Worm (Caenorhabditis elegans) whole organism, late embryonic: Measurements from ENCODE around the gene F13A7.12.
A peak's percentile ranks its signal among the peaks of the same experiment; 100 is the strongest.

Experiments used
- C08G9.2 ChIP-seq: sonication (generic microtip); optimal IDR thresholded peaks from 2 replicates; lab custom pipeline; 2016; ENCODE audit warnings: mild to moderate bottlenecking, missing genetic modification characterization, moderate library complexity, missing compliant biosample characterization
- C38D4.7 ChIP-seq: fragments of 200-800 bp; sonication (Bioruptor generic); optimal IDR thresholded peaks from 2 replicates; lab custom pipeline; 2018; ENCODE audit warnings: mild to moderate bottlenecking, missing genetic modification characterization, moderate library complexity, missing compliant biosample characterization
- T23F11.4 ChIP-seq: fragments of 200-800 bp; sonication (Bioruptor generic); optimal IDR thresholded peaks from 2 replicates; lab custom pipeline; 2018; ENCODE audit warnings: mild to moderate bottlenecking, missing genetic modification characterization, missing compliant biosample characterization
- Y22D7AL.16 ChIP-seq: sonication (generic microtip); optimal IDR thresholded peaks from 2 replicates; lab custom pipeline; 2016; ENCODE audit warnings: missing genetic modification characterization, missing compliant biosample characterization
- ceh-14 ChIP-seq: sonication (generic microtip); optimal IDR thresholded peaks from 2 replicates; lab custom pipeline; 2016; ENCODE audit warnings: missing genotype, missing genetic modification characterization, missing compliant biosample characterization
- ceh-18 ChIP-seq: sonication (generic microtip); optimal IDR thresholded peaks from 2 replicates; lab custom pipeline; 2016; ENCODE audit warnings: missing genetic modification characterization, missing compliant biosample characterization
- ceh-19 ChIP-seq: fragments of 200-800 bp; sonication (Bioruptor generic); optimal IDR thresholded peaks from 2 replicates; lab custom pipeline; 2018; ENCODE audit warnings: mild to moderate bottlenecking, missing genetic modification characterization, missing compliant biosample characterization
- ceh-22 ChIP-seq: sonication (generic microtip); optimal IDR thresholded peaks from 2 replicates; lab custom pipeline; 2017; ENCODE audit warnings: missing biosample characterization, missing genetic modification characterization
- ceh-34 ChIP-seq: sonication (generic microtip); optimal IDR thresholded peaks from 2 replicates; lab custom pipeline; 2016; ENCODE audit warnings: mild to moderate bottlenecking, missing genetic modification characterization, missing compliant biosample characterization
- ceh-45 ChIP-seq: fragments of 200-800 bp; sonication (Bioruptor generic); IDR thresholded peaks from 2 replicates; pipeline ENCODE4 v1.3.6; 2022; ENCODE audit warnings: missing genetic modification reagents, missing genetic modification characterization, missing compliant biosample characterization
- ceh-48 ChIP-seq: sonication (generic microtip); optimal IDR thresholded peaks from 2 replicates; lab custom pipeline; 2016; ENCODE audit warnings: missing genetic modification characterization, inconsistent platforms, missing compliant biosample characterization
- ceh-9 ChIP-seq: sonication (generic microtip); optimal IDR thresholded peaks from 2 replicates; lab custom pipeline; 2016; ENCODE audit warnings: mild to moderate bottlenecking, missing genetic modification characterization, inconsistent platforms, missing compliant biosample characterization
- che-1 ChIP-seq: sonication (generic microtip); optimal IDR thresholded peaks from 2 replicates; lab custom pipeline; 2016; ENCODE audit warnings: mild to moderate bottlenecking, missing genetic modification characterization, missing compliant biosample characterization
- dmd-4 ChIP-seq: sonication (generic microtip); optimal IDR thresholded peaks from 2 replicates; lab custom pipeline; 2016; ENCODE audit warnings: borderline replicate concordance, missing genetic modification characterization, missing compliant biosample characterization
- dve-1 ChIP-seq: sonication (generic microtip); optimal IDR thresholded peaks from 2 replicates; lab custom pipeline; 2017; ENCODE audit warnings: antibody characterized with exemption, mild to moderate bottlenecking, missing genetic modification characterization, missing compliant biosample characterization
- elt-2 ChIP-seq: sonication (generic microtip); optimal IDR thresholded peaks from 2 replicates; lab custom pipeline; 2016; ENCODE audit warnings: missing genetic modification reagents, missing genetic modification characterization, missing compliant biosample characterization
- elt-4 ChIP-seq: sonication (generic microtip); optimal IDR thresholded peaks from 2 replicates; lab custom pipeline; 2016; ENCODE audit warnings: missing genetic modification characterization, missing compliant biosample characterization
- ets-4 ChIP-seq: sonication (generic microtip); optimal IDR thresholded peaks from 2 replicates; lab custom pipeline; 2016; ENCODE audit warnings: missing genetic modification characterization, missing compliant biosample characterization
- eyg-1 ChIP-seq: sonication (generic microtip); optimal IDR thresholded peaks from 2 replicates; lab custom pipeline; 2016; ENCODE audit warnings: missing genotype, missing genetic modification characterization, missing compliant biosample characterization
- fkh-10 ChIP-seq: fragments of 150-350 bp; optimal IDR thresholded peaks from 2 replicates; lab custom pipeline; 2014; ENCODE audit warnings: missing biosample characterization, missing genetic modification reagents, missing genetic modification characterization
- hlh-13 ChIP-seq: fragments of 200-800 bp; sonication (Bioruptor generic); optimal IDR thresholded peaks from 2 replicates; lab custom pipeline; 2018; ENCODE audit warnings: mild to moderate bottlenecking, missing genetic modification characterization, missing compliant biosample characterization
- hlh-15 ChIP-seq: sonication (generic microtip); optimal IDR thresholded peaks from 2 replicates; lab custom pipeline; 2016; ENCODE audit warnings: missing genetic modification characterization, missing compliant biosample characterization
- hlh-30 ChIP-seq: sonication (generic microtip); optimal IDR thresholded peaks from 2 replicates; lab custom pipeline; 2017; ENCODE audit warnings: antibody characterized with exemption, missing genetic modification characterization, missing compliant biosample characterization; ENCODE audit not compliant: insufficient read depth
- lim-6 ChIP-seq: sonication (generic microtip); optimal IDR thresholded peaks from 2 replicates; lab custom pipeline; 2016; ENCODE audit warnings: missing genetic modification characterization, missing compliant biosample characterization
- lin-11 ChIP-seq: fragments of 200-800 bp; sonication (Bioruptor generic); optimal IDR thresholded peaks from 2 replicates; lab custom pipeline; 2018; ENCODE audit warnings: mild to moderate bottlenecking, missing genetic modification characterization, missing compliant biosample characterization
- nhr-232 ChIP-seq: sonication (generic microtip); optimal IDR thresholded peaks from 2 replicates; lab custom pipeline; 2016; ENCODE audit warnings: missing genetic modification characterization, missing compliant biosample characterization
- npax-4 ChIP-seq: sonication (generic microtip); optimal IDR thresholded peaks from 2 replicates; lab custom pipeline; 2016; ENCODE audit warnings: missing genetic modification characterization, missing compliant biosample characterization
- odd-2 ChIP-seq: sonication (generic microtip); optimal IDR thresholded peaks from 2 replicates; lab custom pipeline; 2017; ENCODE audit warnings: antibody characterized with exemption, mild to moderate bottlenecking, missing genetic modification characterization, missing compliant biosample characterization
- pax-1 ChIP-seq: fragments of 150-350 bp; optimal IDR thresholded peaks from 2 replicates; lab custom pipeline; 2014; ENCODE audit warnings: missing biosample characterization, missing genetic modification characterization
- pha-2 ChIP-seq: sonication (generic microtip); optimal IDR thresholded peaks from 2 replicates; lab custom pipeline; 2017; ENCODE audit warnings: mild to moderate bottlenecking, missing genetic modification characterization, missing compliant biosample characterization
- pha-4 ChIP-seq: fragments of 150-350 bp; optimal IDR thresholded peaks from 2 replicates; lab custom pipeline; 2018; ENCODE audit warnings: missing biosample characterization, missing genetic modification reagents, missing genetic modification characterization
- pqm-1 ChIP-seq: sonication (generic microtip); optimal IDR thresholded peaks from 2 replicates; lab custom pipeline; 2016; ENCODE audit warnings: missing genetic modification characterization, missing compliant biosample characterization
- pros-1 ChIP-seq: fragments of 150-350 bp; optimal IDR thresholded peaks from 2 replicates; lab custom pipeline; 2014; ENCODE audit warnings: missing biosample characterization, missing genetic modification reagents, missing genetic modification characterization
- ref-2 ChIP-seq: sonication (generic microtip); optimal IDR thresholded peaks from 2 replicates; lab custom pipeline; 2016; ENCODE audit warnings: missing genetic modification characterization, missing compliant biosample characterization
- rnt-1 ChIP-seq: sonication (generic microtip); optimal IDR thresholded peaks from 2 replicates; lab custom pipeline; 2016; ENCODE audit warnings: missing genetic modification characterization, missing compliant biosample characterization
- sox-2 ChIP-seq: fragments of 200-800 bp; sonication (Bioruptor generic); IDR thresholded peaks from 2 replicates; pipeline ENCODE4 v1.3.6; 2022; ENCODE audit warnings: missing genetic modification reagents, missing genetic modification characterization, missing compliant biosample characterization
- syd-9 ChIP-seq: sonication (generic microtip); optimal IDR thresholded peaks from 2 replicates; lab custom pipeline; 2016; ENCODE audit warnings: mild to moderate bottlenecking, missing genetic modification characterization, moderate library complexity, missing compliant biosample characterization
- tbx-2 ChIP-seq: sonication (generic microtip); optimal IDR thresholded peaks from 2 replicates; lab custom pipeline; 2016; ENCODE audit warnings: missing genetic modification characterization, missing compliant biosample characterization
- tbx-7 ChIP-seq: sonication (generic microtip); optimal IDR thresholded peaks from 2 replicates; lab custom pipeline; 2016; ENCODE audit warnings: missing genotype, missing genetic modification characterization, missing compliant biosample characterization
- ttx-3 ChIP-seq: sonication (generic microtip); optimal IDR thresholded peaks from 2 replicates; lab custom pipeline; 2016; ENCODE audit warnings: missing genetic modification reagents, missing genetic modification characterization, missing compliant biosample characterization
- unc-42 ChIP-seq: sonication (generic microtip); optimal IDR thresholded peaks from 2 replicates; lab custom pipeline; 2016; ENCODE audit warnings: missing genotype, missing genetic modification characterization, missing compliant biosample characterization
- unc-86 ChIP-seq: sonication (generic microtip); optimal IDR thresholded peaks from 2 replicates; lab custom pipeline; 2016; ENCODE audit warnings: missing genetic modification characterization, missing compliant biosample characterization
- zip-5 ChIP-seq: sonication (generic microtip); optimal IDR thresholded peaks from 2 replicates; lab custom pipeline; 2016; ENCODE audit warnings: missing genetic modification characterization, missing compliant biosample characterization
- ztf-16 ChIP-seq: sonication (generic microtip); optimal IDR thresholded peaks from 2 replicates; lab custom pipeline; 2017; ENCODE audit warnings: missing genetic modification characterization, missing compliant biosample characterization

F13A7.12 gene

ce11 chrV:16374676-16375075, 21.2 kb upstream of the F13A7.12 start, which contains the start of gene srv-34:
srv-34 (minus strand) TSS chrV:16374776.
- TF ChIP-seq ceh-22 (tag; lab: Kevin White, UChicago), result no peak
- TF ChIP-seq ceh-14 (tag; lab: Kevin White, UChicago), result no peak
- TF ChIP-seq unc-42 (tag; lab: Kevin White, UChicago), result no peak
- no peak for TF ChIP-seq nhr-232 (tag; lab: Kevin White, UChicago)
- no peak for TF ChIP-seq elt-4
- TF ChIP-seq T23F11.4 (GFP tag; lab: Kevin White, UChicago), result no peak
- no peak for TF ChIP-seq sox-2 (GFP tag; lab: Robert Waterston, UW)
- no peak for TF ChIP-seq C38D4.7
- no peak for TF ChIP-seq che-1 (tag; lab: Kevin White, UChicago)
- no peak for TF ChIP-seq pax-1 (tag; lab: Kevin White, UChicago)
- TF ChIP-seq hlh-15 (tag; lab: Kevin White, UChicago), result no peak
- no peak for TF ChIP-seq ceh-48

ce11 chrV:16376430-16376948, 19.4 kb upstream of the F13A7.12 start:
- TF ChIP-seq unc-42 (tag; lab: Kevin White, UChicago), result no peak
- TF ChIP-seq ttx-3 (tag; lab: Kevin White, UChicago), result no peak
- TF ChIP-seq lim-6 (tag; lab: Kevin White, UChicago), result no peak
- TF ChIP-seq syd-9, result no peak
- no peak for TF ChIP-seq Y22D7AL.16 (tag; lab: Kevin White, UChicago)
- no peak for TF ChIP-seq odd-2
- no peak for TF ChIP-seq elt-2
- no peak for TF ChIP-seq sox-2 (GFP tag; lab: Robert Waterston, UW)
- no peak for TF ChIP-seq tbx-2 (tag; lab: Kevin White, UChicago)
- TF ChIP-seq zip-5 (tag; lab: Kevin White, UChicago), result no peak
- no peak for TF ChIP-seq ets-4 (tag; lab: Kevin White, UChicago)
- no peak for TF ChIP-seq ceh-22 (tag; lab: Kevin White, UChicago)
- no peak for TF ChIP-seq elt-4
- TF ChIP-seq ceh-19 (GFP tag; lab: Kevin White, UChicago), result no peak
- TF ChIP-seq ceh-14 (tag; lab: Kevin White, UChicago), result no peak
- TF ChIP-seq eyg-1 (tag; lab: Kevin White, UChicago), result no peak
- no peak for TF ChIP-seq rnt-1 (tag; lab: Kevin White, UChicago)
- TF ChIP-seq lin-11 (tag; lab: Kevin White, UChicago), result no peak

ce11 chrV:16377188-16377587, 18.7 kb upstream of the F13A7.12 start:
- TF ChIP-seq hlh-30 (tag; lab: Kevin White, UChicago) (no peak), elt-4 (peak; percentile 24), pros-1 (no peak), C08G9.2 (no peak)

ce11 chrV:16377849-16378248, 18.0 kb upstream of the F13A7.12 start, which contains the start of gene F13A7.1:
F13A7.1 (minus strand) TSS chrV:16377949.
- TF ChIP-seq hlh-13 (no peak), ceh-34 (no peak), pha-4 (no peak), ceh-18 (no peak), ets-4 (tag; lab: Kevin White, UChicago) (no peak), syd-9 (no peak), ceh-45 (GFP tag; lab: Robert Waterston, UW) (no peak)
- TF ChIP-seq, all 69 proteins: peak for 0

- TF ChIP-seq unc-86 (tag; lab: Kevin White, UChicago) (no peak), npax-4 (tag; lab: Kevin White, UChicago) (no peak), dmd-4 (tag; lab: Kevin White, UChicago) (no peak), dve-1 (tag; lab: Kevin White, UChicago) (no peak), pax-1 (tag; lab: Kevin White, UChicago) (no peak), ceh-45 (GFP tag; lab: Robert Waterston, UW) (no peak), ceh-18 (no peak), ceh-34 (no peak), ceh-9 (tag; lab: Kevin White, UChicago) (no peak), pha-2 (tag; lab: Kevin White, UChicago) (no peak), ztf-16 (tag; lab: Kevin White, UChicago) (no peak), ceh-19 (GFP tag; lab: Kevin White, UChicago) (no peak), ref-2 (no peak), elt-2 (no peak), tbx-7 (no peak), Y22D7AL.16 (tag; lab: Kevin White, UChicago) (no peak), hlh-30 (tag; lab: Kevin White, UChicago) (no peak), ceh-14 (tag; lab: Kevin White, UChicago) (no peak), pqm-1 (no peak), fkh-10 (GFP tag; lab: Kevin White, UChicago) (no peak)
Measured at ce11 chrV:16382949-16383348, 12.9 kb upstream of the F13A7.12 start.
